Worm (Caenorhabditis elegans) whole organism, L4 larva: ENCODE data around the gene btb-16.

Experiments used
- F26F4.8 ChIP-seq: fragments of 200-800 bp; sonication (Bioruptor generic); conservative IDR thresholded peaks from 2 replicates; pipeline ENCODE4 v1.3.6; 2022; ENCODE audit warnings: missing genetic modification characterization, missing compliant biosample characterization
- T20F7.1 ChIP-seq: fragments of 200-800 bp; sonication (Bioruptor generic); optimal IDR thresholded peaks from 2 replicates; lab custom pipeline; 2018; ENCODE audit warnings: mild to moderate bottlenecking, missing genetic modification characterization, missing compliant biosample characterization
- Y5F2A.4 ChIP-seq: fragments of 200-800 bp; sonication (Bioruptor generic); optimal IDR thresholded peaks from 2 replicates; lab custom pipeline; 2018; ENCODE audit warnings: mild to moderate bottlenecking, missing genetic modification characterization, missing compliant biosample characterization
- Y75B8A.6 ChIP-seq: fragments of 200-800 bp; sonication (Bioruptor generic); IDR thresholded peaks from 2 replicates; pipeline ENCODE4 v1.3.6; 2022; ENCODE audit warnings: missing genetic modification reagents, missing genetic modification characterization, missing compliant biosample characterization
- arid-1 ChIP-seq: fragments of 200-800 bp; sonication (Bioruptor generic); conservative IDR thresholded peaks from 2 replicates; pipeline ENCODE4 v1.3.6; 2022; ENCODE audit warnings: missing genetic modification reagents, missing genetic modification characterization, missing compliant biosample characterization
- attf-4 ChIP-seq: sonication (generic microtip); optimal IDR thresholded peaks from 3 replicates; lab custom pipeline; 2017; ENCODE audit warnings: missing biosample characterization, missing genetic modification characterization
- ceh-28 ChIP-seq: fragments of 150-350 bp; optimal IDR thresholded peaks from 2 replicates; lab custom pipeline; 2014; ENCODE audit warnings: missing biosample characterization, missing genetic modification reagents, missing genetic modification characterization
- ceh-32 ChIP-seq: sonication (generic microtip); optimal IDR thresholded peaks from 2 replicates; lab custom pipeline; 2016; ENCODE audit warnings: mild to moderate bottlenecking, missing genetic modification characterization, missing compliant biosample characterization; ENCODE audit not compliant: poor library complexity
- cey-2 ChIP-seq: sonication (generic microtip); optimal IDR thresholded peaks from 3 replicates; lab custom pipeline; 2017; ENCODE audit warnings: missing genetic modification characterization, mild to moderate bottlenecking, missing compliant biosample characterization, antibody characterized with exemption, borderline replicate concordance; ENCODE audit not compliant: insufficient read depth
- ctbp-1 ChIP-seq: fragments of 200-800 bp; sonication (Bioruptor generic); IDR thresholded peaks from 2 replicates; pipeline ENCODE4 v1.3.6; 2022; ENCODE audit warnings: missing genetic modification reagents, missing genetic modification characterization, missing compliant biosample characterization
- daf-12 ChIP-seq: fragments of 150-350 bp; optimal IDR thresholded peaks from 2 replicates; lab custom pipeline; 2014; ENCODE audit warnings: missing biosample characterization, missing genetic modification reagents, missing genetic modification characterization
- daf-16 ChIP-seq, 3 experiments: sonication (generic microtip); optimal IDR thresholded peaks; 2 replicates each; lab custom pipeline; 2016 to 2017; ENCODE audit warnings: missing genetic modification characterization in 3 of 3, missing genetic modification reagents in 3 of 3, mild to moderate bottlenecking in 2 of 3, missing compliant biosample characterization in 2 of 3, missing biosample characterization in 1 of 3, moderate library complexity in 1 of 3
- daf-8 ChIP-seq: fragments of 200-800 bp; sonication (Bioruptor generic); IDR thresholded peaks from 2 replicates; pipeline ENCODE4 v1.3.6; 2022; ENCODE audit warnings: missing genetic modification characterization, missing compliant biosample characterization
- dmd-6 ChIP-seq: fragments of 200-800 bp; sonication (Bioruptor generic); IDR thresholded peaks from 2 replicates; pipeline ENCODE4 v1.3.6; 2022; ENCODE audit warnings: missing genetic modification reagents, missing genetic modification characterization, missing compliant biosample characterization
- duxl-1 ChIP-seq: sonication (generic microtip); optimal IDR thresholded peaks from 2 replicates; lab custom pipeline; 2016; ENCODE audit warnings: mild to moderate bottlenecking, missing genetic modification characterization, moderate library complexity, missing compliant biosample characterization; ENCODE audit not compliant: poor library complexity
- dve-1 ChIP-seq: sonication (generic microtip); optimal IDR thresholded peaks from 2 replicates; lab custom pipeline; 2017; ENCODE audit warnings: antibody characterized with exemption, mild to moderate bottlenecking, missing genetic modification characterization, missing compliant biosample characterization; ENCODE audit not compliant: insufficient read depth
- egl-27 ChIP-seq: sonication (generic microtip); optimal IDR thresholded peaks from 3 replicates; lab custom pipeline; 2017; ENCODE audit warnings: missing biosample characterization, missing genetic modification reagents, missing genetic modification characterization
- gei-8 ChIP-seq: fragments of 200-800 bp; sonication (Bioruptor generic); optimal IDR thresholded peaks from 2 replicates; lab custom pipeline; 2018; ENCODE audit warnings: mild to moderate bottlenecking, missing genetic modification characterization, missing compliant biosample characterization
- hlh-11 ChIP-seq: fragments of 200-800 bp; sonication (Bioruptor generic); optimal IDR thresholded peaks from 2 replicates; lab custom pipeline; 2018; ENCODE audit warnings: mild to moderate bottlenecking, missing genetic modification characterization, missing compliant biosample characterization
- lim-7 ChIP-seq: fragments of 200-800 bp; sonication (Bioruptor generic); IDR thresholded peaks from 2 replicates; pipeline ENCODE4 v1.3.6; 2022; ENCODE audit warnings: missing genetic modification characterization, missing compliant biosample characterization
- lin-13 ChIP-seq: fragments of 150-350 bp; optimal IDR thresholded peaks from 2 replicates; lab custom pipeline; 2014; ENCODE audit warnings: missing biosample characterization, missing genetic modification reagents, missing genetic modification characterization
- lin-38 ChIP-seq: fragments of 200-800 bp; sonication (Bioruptor generic); IDR thresholded peaks from 2 replicates; pipeline ENCODE4 v1.3.6; 2022; ENCODE audit warnings: missing genetic modification reagents, missing genetic modification characterization, missing compliant biosample characterization
- madf-5 ChIP-seq, 2 experiments: fragments of 200-800 bp; sonication (Bioruptor generic); IDR thresholded peaks; 2 replicates each; pipeline ENCODE4 v1.3.6; 2022; ENCODE audit warnings: missing compliant biosample characterization in 2 of 2, missing genetic modification characterization in 2 of 2
- mdl-1 ChIP-seq, 2 experiments: fragments of 150-350 bp in 1 of 2; sonication (generic microtip) in 1 of 2; optimal IDR thresholded peaks; 2 replicates each; lab custom pipeline; 2014 to 2017; ENCODE audit warnings: missing biosample characterization in 2 of 2, missing genetic modification characterization in 2 of 2
- mxl-3 ChIP-seq: fragments of 200-800 bp; sonication (Bioruptor generic); optimal IDR thresholded peaks from 2 replicates; lab custom pipeline; 2018; ENCODE audit warnings: mild to moderate bottlenecking, missing genetic modification characterization, missing compliant biosample characterization
- nhr-102 ChIP-seq: sonication (generic microtip); optimal IDR thresholded peaks from 2 replicates; lab custom pipeline; 2016; ENCODE audit warnings: mild to moderate bottlenecking, missing genetic modification characterization, moderate library complexity, missing compliant biosample characterization
- nhr-111 ChIP-seq: fragments of 200-800 bp; sonication (Bioruptor generic); optimal IDR thresholded peaks from 2 replicates; lab custom pipeline; 2018; ENCODE audit warnings: mild to moderate bottlenecking, missing genetic modification characterization, missing compliant biosample characterization
- nhr-25 ChIP-seq: sonication (generic microtip); optimal IDR thresholded peaks from 2 replicates; lab custom pipeline; 2017; ENCODE audit warnings: missing genetic modification characterization, mild to moderate bottlenecking, missing compliant biosample characterization, antibody characterized with exemption, moderate library complexity, borderline replicate concordance; ENCODE audit not compliant: insufficient read depth
- nhr-28 ChIP-seq: fragments of 150-350 bp; optimal IDR thresholded peaks from 2 replicates; lab custom pipeline; 2014; ENCODE audit warnings: missing biosample characterization, missing genetic modification characterization
- php-3 ChIP-seq: fragments of 200-800 bp; sonication (Bioruptor generic); IDR thresholded peaks from 2 replicates; pipeline ENCODE4 v1.3.6; 2022; ENCODE audit warnings: missing genetic modification reagents, missing genetic modification characterization, missing compliant biosample characterization
- pqm-1 ChIP-seq: sonication (generic microtip); optimal IDR thresholded peaks from 2 replicates; lab custom pipeline; 2017; ENCODE audit warnings: missing biosample characterization, missing genetic modification characterization
- rbr-2 ChIP-seq: sonication (generic microtip); optimal IDR thresholded peaks from 2 replicates; lab custom pipeline; 2016; ENCODE audit warnings: missing genotype, missing genetic modification characterization, missing compliant biosample characterization
- saeg-2 ChIP-seq: fragments of 200-800 bp; sonication (Bioruptor generic); IDR thresholded peaks from 2 replicates; pipeline ENCODE4 v1.3.6; 2022; ENCODE audit warnings: missing genetic modification reagents, missing genetic modification characterization, missing compliant biosample characterization
- tag-97 ChIP-seq: fragments of 200-800 bp; sonication (Bioruptor generic); IDR thresholded peaks from 2 replicates; pipeline ENCODE4 v1.3.6; 2022; ENCODE audit warnings: missing genetic modification characterization, missing compliant biosample characterization
- zag-1 ChIP-seq: fragments of 150-350 bp; optimal IDR thresholded peaks from 2 replicates; lab custom pipeline; 2014; ENCODE audit warnings: missing biosample characterization, missing genetic modification characterization
- zfp-2 ChIP-seq: sonication (generic microtip); optimal IDR thresholded peaks from 2 replicates; lab custom pipeline; 2016; ENCODE audit warnings: mild to moderate bottlenecking, missing genetic modification characterization, missing compliant biosample characterization
- zfp-3 ChIP-seq: fragments of 200-800 bp; sonication (Bioruptor generic); conservative IDR thresholded peaks from 2 replicates; pipeline ENCODE4 v1.3.6; 2022; ENCODE audit warnings: missing genetic modification reagents, missing genetic modification characterization, missing compliant biosample characterization

Gene btb-16

DNA sequence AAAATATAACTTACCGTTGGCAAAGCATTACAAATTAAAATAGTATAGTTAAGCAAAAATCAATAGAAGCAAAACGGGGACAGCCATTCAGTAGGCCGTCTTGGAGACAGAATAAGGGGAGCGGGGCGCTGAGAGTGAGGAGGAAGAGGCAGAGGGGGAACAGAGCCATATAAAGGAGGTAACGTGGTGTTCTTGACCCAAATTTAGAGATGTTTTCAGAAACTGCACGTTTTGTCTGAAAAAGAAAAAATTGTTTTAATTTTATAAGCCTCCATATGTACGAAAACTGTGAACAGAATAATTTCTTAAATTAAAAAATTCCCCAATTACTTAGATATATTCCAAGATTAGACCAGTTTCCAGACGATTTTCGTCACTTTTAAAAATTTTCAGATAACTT, 16.8 kb downstream of the btb-16 start, which contains the start of gene F39E9.6:
Gene F39E9.6 (minus strand): TSS at position 101 of the 400 bp plus-strand sequence.
- TF ChIP-seq nhr-102 (tag; lab: Kevin White, UChicago), result no peak

ce11 chrII:3318839-3319238, 22.2 kb downstream of the btb-16 start:
- TF ChIP-seq php-3 (GFP tag; lab: Robert Waterston, UW), result peak; percentile 87
- no peak for TF ChIP-seq nhr-111 (GFP tag; lab: Kevin White, UChicago)
- TF ChIP-seq madf-5 (GFP tag; IDR thresholded peaks at IDR 0.05; lab: Robert Waterston, UW), result no peak
- TF ChIP-seq saeg-2 (GFP tag; lab: Robert Waterston, UW), result no peak
- TF ChIP-seq daf-16 (GFP tag; optimal IDR thresholded peaks at IDR 0.05; lab: Kevin White, UChicago), result no peak
- TF ChIP-seq daf-16 (tag; optimal IDR thresholded peaks at IDR 0.05; lab: Kevin White, UChicago), result peak; percentile 20
- TF ChIP-seq nhr-28 (tag; lab: Kevin White, UChicago), result peak; percentile 68
- TF ChIP-seq ctbp-1, result no peak
- TF ChIP-seq Y5F2A.4, result no peak
- no peak for TF ChIP-seq daf-12 (tag; lab: Kevin White, UChicago)
- no peak for TF ChIP-seq daf-8
- no peak for TF ChIP-seq tag-97
- TF ChIP-seq cey-2 (tag; lab: Kevin White, UChicago), result no peak
- TF ChIP-seq ceh-32 (tag; lab: Kevin White, UChicago), result no peak
- no peak for TF ChIP-seq nhr-25 (tag; lab: Kevin White, UChicago)
- TF ChIP-seq mdl-1 (tag; optimal IDR thresholded peaks at IDR 0.05; lab: Kevin White, UChicago), result no peak
- TF ChIP-seq ceh-28, result no peak
- no peak for TF ChIP-seq T20F7.1 (GFP tag; lab: Kevin White, UChicago)
- TF ChIP-seq dve-1 (tag; lab: Kevin White, UChicago), result peak; percentile 23
- no peak for TF ChIP-seq rbr-2
- no peak for TF ChIP-seq zfp-2
- TF ChIP-seq dmd-6, result peak; percentile 73
- no peak for TF ChIP-seq duxl-1
- TF ChIP-seq Y75B8A.6, result no peak
- no peak for TF ChIP-seq lin-13 (GFP tag; lab: Kevin White, UChicago)
- TF ChIP-seq hlh-11, result peak; percentile 43
- no peak for TF ChIP-seq lin-38 (GFP tag; lab: Robert Waterston, UW)
- TF ChIP-seq gei-8 (GFP tag; lab: Kevin White, UChicago), result no peak
- no peak for TF ChIP-seq nhr-102 (tag; lab: Kevin White, UChicago)
- no peak for TF ChIP-seq lim-7 (GFP tag; lab: Robert Waterston, UW)
- peak; percentile 33 for TF ChIP-seq pqm-1 (tag; lab: Kevin White, UChicago)
- TF ChIP-seq mxl-3 (GFP tag; lab: Kevin White, UChicago), result no peak
- TF ChIP-seq zag-1 (tag; lab: Kevin White, UChicago), result no peak
- no peak for TF ChIP-seq arid-1 (GFP tag; lab: Robert Waterston, UW)
- TF ChIP-seq attf-4 (tag; lab: Kevin White, UChicago), result no peak
- TF ChIP-seq egl-27 (tag; lab: Kevin White, UChicago), result no peak

- no peak for TF ChIP-seq F26F4.8 (GFP tag; lab: Robert Waterston, UW)
- TF ChIP-seq zfp-3 (GFP tag; lab: Robert Waterston, UW), result no peak
- peak; percentile 22 for TF ChIP-seq nhr-28 (tag; lab: Kevin White, UChicago)
- TF ChIP-seq dmd-6, result 0 out of 2 replicates have a peak, but pooled peaks have one; percentile 12
- no peak for TF ChIP-seq php-3 (GFP tag; lab: Robert Waterston, UW)
- TF ChIP-seq, all 104 proteins: peak for 2
Observed at ce11 chrII:3322257-3322656, 25.6 kb downstream of the btb-16 start, which contains the start of gene Y46D2A.1. Gene Y46D2A.1, plus strand, starts transcription at chrII:3322557.
